Fruit fly (Drosophila melanogaster) whole organism, larva: ENCODE measurements around the gene CG8066.

Experiments
- noc ChIP-seq: fragments of 200-800 bp; sonication (Bioruptor generic); optimal IDR thresholded peaks from 3 replicates; lab custom pipeline; 2019; ENCODE audit warnings: missing biosample characterization, mild to moderate bottlenecking, missing genetic modification characterization, moderate library complexity

CG8066 gene

DNA sequence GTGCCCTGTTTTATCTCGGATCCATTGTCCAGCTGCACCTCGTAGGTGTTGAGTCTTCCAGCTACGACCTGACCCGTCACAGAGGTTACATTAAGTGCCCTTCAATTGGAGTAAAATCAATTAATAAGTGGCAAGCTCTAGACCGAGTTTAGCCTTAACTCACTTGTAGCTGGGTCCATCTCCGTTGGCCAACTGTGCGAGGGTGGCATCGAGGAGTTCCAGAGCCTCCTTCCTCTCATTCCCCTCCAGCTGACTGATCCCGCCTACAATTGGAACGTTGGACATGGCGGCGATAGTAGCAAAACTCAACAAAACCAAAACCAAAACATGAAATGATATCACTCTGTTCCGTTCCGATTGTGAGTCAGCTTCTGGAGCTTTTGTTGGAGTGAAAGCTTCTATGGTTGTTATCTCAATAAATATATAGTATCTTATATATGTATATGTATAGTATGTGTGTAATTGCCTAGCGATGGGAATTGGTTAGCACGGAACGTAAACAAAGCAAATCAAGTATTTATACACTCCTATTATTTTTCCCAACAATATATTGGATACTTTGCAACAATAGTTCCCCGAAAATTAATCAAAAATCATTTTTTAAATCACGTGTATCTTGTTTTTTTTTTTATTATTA lies at the start of gene CG8066:
TSS of gene CG8066 (minus strand) at position 347 of the 637 bp plus-strand sequence.
- no peak for TF ChIP-seq noc (tag; lab: Kevin White, UChicago)

DNA sequence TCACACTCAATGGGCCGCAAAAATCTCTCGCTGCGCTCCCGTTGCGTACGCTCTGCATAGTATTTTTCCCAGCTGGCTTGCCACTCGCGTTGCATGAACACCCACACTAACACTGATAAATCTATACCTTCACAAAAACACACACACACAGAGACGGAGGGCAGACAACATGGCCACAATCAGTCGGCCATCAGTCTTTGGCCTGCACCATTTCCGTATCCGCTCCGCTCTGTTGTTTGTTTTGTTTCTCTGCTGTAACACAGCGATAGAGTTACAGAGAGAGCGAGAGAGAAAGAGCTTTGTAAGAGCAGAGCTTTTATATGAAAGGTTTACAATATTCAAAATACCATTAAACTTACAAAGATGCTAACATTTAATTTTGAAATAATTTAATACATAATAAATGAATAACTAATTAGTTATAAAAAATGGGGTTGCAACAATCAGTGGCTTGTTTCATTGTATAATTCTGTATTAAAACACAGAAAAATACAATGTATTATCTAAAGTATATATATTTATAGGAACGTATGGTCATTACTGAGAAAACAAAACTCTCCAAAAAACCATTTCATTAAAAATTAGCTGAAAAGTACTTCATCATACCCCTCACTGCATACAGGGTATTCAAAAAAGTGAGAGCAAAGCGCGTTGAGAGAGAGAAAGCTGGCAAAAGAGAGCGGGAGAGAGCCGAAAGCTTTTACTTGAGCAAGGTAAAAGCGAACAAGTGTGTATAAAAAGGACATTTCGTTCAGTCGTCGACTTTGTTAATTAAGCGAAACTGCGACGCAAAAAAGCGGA lies 40.4 kb upstream of the CG8066 start, which contains the start of gene CG14853:
TSS of gene CG14853 (plus strand) at position 751 of the 801 bp plus-strand sequence.
- no peak for TF ChIP-seq noc (tag; lab: Kevin White, UChicago)

DNA sequence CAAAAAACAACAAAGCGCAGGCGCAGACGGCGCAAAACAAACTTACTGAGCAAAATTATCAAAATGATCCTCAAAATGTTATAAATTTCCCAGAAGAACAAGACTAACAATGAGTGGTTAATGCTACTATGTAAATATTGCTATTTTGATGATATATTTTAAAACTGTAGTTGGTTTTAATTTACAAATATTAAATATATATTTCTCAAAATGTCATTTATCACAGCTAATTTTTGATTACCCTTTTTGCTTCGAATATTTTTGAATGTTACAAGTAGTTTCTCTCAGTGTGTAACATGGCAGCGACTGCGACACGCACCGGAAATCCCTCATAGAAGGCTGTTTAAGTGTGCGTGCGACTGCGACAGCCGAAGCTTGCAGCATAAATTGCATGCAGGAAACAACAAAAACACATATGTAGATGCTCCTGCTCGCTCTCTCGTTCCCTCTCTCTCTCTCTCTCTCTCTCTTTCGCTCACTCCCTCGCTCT lies 29.3 kb upstream of the CG8066 start:
- TF ChIP-seq noc (tag; lab: Kevin White, UChicago): no peak

DNA sequence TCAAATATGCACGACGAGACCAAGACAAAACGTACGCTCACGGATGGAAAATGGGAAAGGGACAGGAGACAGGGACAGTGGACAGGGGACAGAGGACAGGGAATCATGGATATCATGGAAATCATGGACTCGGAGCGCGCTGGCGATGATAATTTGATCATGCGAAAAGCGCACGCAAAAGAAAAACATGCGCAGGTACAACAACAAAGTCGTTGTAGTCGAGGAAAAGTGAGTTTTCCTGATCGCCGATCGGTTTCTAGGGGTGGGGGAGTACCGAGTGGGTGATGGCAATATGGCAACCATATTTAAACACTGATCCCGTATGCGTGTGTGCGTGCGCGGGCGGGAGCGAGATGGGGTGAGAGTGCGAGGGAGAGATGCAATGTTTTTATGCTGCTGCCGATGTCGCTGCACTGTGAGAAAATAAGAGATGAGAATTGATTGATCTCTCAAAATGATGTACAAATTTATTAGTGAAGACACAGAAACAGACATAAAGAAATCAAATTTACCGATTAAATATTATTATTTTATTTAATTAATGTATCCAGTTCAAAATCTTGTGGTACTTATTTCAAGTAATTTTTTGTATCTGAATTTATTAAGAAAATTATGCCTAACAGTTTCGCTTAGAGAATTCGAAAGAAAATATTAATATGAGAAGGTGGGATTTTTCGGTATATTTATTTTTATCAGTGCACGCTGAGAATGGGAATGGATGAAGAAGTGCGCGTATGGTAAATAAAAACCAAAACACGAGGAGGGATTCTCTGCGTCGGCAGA lies 22.3 kb upstream of the CG8066 start:
- TF ChIP-seq noc (tag; lab: Kevin White, UChicago): no peak

DNA sequence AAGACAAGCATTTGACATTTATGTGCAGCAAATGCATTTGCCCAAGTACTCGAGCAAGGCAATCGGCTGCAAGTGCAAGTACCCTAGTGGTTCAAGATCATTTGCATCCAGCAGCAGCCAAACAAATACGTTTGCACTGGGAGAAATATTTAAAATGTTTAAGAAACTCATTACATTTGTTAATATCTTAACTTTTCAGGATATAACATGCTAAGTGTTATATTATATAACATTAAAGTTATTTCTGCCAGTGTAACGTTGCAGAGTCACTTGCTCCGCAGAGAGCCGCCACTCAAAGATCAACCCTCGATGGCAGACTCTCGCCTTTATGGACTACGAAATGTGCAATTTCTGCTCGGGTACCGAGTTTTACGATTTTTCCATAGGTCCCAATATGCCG lies 20.8 kb upstream of the CG8066 start:
- TF ChIP-seq noc (tag; lab: Kevin White, UChicago): no peak

DNA sequence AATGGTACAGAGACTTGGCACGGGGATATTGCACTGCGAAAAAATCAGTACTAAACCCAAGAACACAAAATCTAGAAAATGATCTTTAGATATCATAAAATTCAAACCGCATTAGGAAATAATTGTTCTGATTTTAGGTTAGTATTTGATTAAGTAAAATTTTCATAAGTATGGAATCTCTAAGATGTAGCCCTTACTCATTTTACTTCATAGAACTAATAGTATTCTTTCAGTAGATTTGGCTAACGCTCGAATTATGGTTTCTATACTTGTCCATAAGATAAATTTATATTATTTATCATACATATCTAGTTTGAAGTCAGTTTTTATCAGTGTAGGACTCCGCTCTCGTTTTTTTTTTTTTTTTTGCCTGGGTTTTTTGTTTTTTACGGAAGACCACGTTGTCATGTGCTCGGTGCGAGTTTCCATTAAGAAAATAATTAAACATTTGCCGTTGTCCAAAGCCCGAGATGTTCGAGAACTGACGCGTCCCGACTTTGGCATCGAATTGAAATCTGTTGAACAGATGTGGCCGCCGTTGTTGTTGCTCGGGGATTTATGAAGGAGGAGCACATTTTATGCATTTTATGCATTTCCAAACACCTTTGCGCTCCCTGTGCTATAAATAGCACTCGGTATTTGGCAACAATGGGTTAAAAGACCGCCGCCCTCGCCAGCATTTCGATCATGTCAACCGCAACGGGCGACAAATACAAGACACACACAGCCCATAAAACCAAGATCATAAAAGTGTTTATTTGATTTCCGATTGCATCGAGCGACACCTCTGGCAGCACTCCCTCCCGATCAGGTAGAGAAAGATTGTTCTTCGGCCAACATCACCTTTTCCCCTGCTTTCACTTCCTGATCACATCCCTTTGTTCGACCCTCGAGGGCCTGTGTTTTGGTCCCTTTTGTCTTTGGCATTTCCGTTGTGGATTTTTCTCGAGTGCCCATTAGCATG lies 18.1 kb upstream of the CG8066 start:
- TF ChIP-seq noc (tag; lab: Kevin White, UChicago): no peak

DNA sequence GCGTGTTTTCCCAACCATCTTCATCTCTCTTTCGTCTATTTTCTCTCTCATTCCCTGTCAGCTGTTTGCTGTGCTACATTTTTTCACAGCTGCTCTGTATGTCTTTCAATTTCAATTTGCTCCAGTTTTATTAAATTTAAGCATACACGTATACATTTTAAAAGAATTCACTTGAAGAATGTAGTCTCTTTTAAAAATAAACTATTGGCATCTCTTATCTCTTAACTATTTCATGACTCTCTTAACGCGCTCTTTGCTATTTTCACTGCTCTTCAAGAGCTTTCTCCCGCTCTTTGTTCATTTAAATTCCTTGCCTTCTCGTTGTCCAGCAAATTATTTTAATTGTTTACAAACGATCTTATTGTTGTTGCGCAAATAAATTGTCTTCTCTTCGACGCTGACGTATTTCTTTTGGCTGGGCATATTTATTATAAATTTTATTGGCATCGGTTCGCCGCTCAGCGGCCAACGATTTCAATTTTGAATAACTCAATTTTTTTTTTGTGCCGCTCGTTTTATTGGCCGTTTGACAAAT lies 11.5 kb upstream of the CG8066 start:
- no peak for TF ChIP-seq noc (tag; lab: Kevin White, UChicago)

DNA sequence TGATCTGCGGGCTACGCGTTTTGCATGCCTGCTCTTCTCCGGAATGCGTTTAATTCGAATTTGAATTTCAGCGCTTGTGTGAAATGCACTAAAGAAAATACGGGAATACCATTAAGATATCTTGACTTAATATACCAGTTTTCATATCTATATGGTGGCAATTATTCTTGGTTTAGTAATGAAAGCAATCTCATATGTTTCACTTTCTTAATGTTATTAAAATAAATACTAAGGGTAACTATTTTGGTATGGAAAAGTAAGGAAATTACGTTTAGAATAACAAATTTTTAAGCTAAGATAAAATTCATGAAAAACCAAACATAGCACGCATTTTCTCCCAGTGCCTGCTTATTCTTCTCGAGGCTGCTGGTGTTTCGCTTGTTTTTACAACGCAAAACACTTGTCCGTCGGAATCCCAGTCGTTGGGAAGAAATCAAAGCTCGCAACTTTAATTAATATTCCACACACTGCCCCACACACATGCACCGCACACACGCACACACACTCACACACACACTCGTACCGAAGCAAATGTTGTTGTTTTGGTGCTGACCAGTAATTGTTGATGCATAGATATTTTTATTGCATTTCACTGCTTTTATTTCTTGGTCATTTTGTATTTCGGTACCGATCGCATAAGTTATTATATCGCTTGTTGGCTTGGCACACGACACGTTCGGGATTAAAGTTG lies 9.3 kb upstream of the CG8066 start:
- TF ChIP-seq noc (tag; lab: Kevin White, UChicago): no peak

DNA sequence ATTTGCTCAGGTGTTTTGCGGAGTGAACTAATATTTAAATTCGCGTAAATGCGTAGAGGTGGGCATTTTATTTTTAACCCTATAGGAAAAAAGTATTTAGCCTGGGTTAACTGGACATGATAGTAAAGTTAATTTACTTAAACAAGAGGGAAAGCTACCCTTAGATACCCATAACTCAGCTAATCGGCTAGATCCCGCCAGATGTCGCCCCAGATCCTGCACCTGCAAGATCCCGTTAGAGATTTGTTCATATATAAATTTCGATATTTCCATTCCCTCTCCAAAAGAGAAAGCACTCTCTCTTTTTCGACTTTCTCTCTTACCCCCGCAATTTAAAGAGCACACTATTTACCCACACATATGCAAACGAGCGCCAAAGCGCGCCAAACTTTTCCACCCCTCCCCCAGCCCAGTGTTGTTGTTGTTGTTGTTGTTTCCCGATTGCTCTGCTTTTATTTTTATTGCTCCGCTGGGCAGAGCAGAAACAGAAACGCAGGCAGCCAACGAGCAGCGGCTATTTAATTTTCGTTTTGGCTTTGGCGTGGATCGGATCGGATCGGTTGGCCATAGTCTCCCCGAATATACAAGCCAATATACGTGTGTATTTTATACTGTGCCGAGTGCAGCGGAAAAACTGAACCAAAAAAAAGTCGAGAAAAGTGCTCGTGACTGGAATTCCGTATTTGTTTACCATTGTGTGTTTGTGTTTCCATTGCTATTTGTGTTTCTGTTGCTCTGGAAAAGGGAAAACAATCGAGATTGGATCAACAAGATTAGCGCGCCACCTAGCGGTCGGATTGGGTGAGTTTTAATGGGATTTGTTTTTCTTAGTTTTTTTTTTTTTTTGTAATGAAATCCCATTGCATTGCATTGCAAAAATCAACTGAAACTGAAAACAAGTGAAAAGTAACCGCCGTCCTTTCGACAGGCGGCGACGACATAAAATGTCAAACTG lies 8.3 kb upstream of the CG8066 start, which contains the start of gene stumps:
TSS of gene stumps (plus strand) at position 526 of the 955 bp plus-strand sequence.
- TF ChIP-seq noc (tag; lab: Kevin White, UChicago): no peak

DNA sequence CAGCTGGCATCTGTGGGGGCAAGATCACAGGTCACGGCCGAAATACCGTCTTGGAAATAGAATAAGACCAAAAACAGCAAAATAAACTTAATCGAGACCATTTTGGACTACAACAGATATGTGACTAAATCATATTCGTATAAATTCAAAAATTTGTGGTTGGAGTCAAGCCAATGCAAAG lies 7.8 kb upstream of the CG8066 start, which contains the start of gene CG44094:
TSS of gene CG44094 (minus strand) at position 101 of the 181 bp plus-strand sequence.
- TF ChIP-seq noc (tag; lab: Kevin White, UChicago): no peak

DNA sequence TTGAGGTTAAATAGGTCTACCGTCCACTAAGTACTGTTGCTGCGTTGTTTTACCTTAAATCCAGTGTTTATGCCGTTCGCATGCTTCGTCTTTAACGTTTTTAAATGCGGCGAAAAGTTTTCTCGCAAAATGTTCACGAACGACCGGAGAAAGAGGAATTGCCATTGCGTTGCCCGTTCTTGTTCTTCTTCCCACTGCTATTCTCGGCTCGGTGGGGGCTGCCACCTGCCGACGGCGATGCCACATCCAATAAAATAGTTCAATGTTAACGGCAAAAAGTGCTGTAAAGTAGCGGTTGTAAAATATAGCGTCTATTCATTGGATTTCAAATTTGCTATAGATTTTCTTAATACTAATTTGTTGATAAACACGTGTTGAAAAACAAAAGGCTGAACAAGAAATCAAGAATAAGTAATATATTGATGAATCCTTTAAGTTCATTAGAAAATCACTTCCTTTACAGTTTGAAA lies 7.1 kb upstream of the CG8066 start, which contains the start of gene CG7987:
TSS of gene CG7987 (minus strand) at position 170 of the 470 bp plus-strand sequence.
- no peak for TF ChIP-seq noc (tag; lab: Kevin White, UChicago)

DNA sequence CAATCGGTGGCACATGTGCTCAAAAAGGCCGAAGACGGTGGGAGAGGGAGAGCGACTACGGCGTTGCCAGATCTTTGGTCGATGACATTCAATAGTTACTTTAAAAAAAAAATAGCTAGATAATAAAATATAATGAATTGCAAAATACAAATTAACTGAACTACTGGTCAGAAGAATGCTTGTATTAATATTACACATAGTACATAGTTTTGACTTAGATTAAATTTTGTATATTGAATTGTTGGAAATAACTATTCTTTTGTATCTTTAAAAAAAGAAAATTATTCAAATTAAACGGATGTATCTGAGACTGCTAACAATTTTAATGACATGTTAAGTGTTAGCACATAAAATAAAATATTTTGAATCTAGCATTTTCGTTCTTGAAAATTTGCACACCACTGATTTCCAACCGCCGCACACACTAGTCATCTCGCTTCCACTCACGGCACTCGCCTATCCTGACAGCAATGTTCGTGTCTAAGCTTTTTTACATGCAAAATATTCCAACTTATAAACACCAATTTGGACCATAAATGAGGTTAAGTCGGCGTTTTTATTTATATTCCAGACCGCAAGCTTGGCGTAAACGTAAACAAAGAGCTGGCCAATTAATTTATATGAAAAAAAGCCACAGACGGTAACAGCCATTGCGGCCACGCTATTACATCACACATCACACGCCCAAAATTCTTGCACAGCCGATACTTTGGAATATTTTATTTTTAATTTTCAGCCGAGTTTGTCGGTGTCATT lies 6.5 kb upstream of the CG8066 start:
- TF ChIP-seq noc (tag; lab: Kevin White, UChicago): peak; percentile 79
